Worm (Caenorhabditis elegans): Measurements from ENCODE around the gene srh-36.

- TF ChIP-seq alr-1 (tag; optimal IDR thresholded peaks at IDR 0.05; ENCODE audit: borderline replicate concordance), result no peak
- no peak for TF ChIP-seq lin-35 (GFP tag; optimal IDR thresholded peaks at IDR 0.05)
- no peak for TF ChIP-seq egl-27 (tag; optimal IDR thresholded peaks at IDR 0.05)
- no peak for TF ChIP-seq pag-3 (tag; optimal IDR thresholded peaks at IDR 0.05; ENCODE audit: borderline replicate concordance, insufficient read depth)
- TF ChIP-seq C04F5.9 (tag; optimal IDR thresholded peaks at IDR 0.05), result no peak
- TF ChIP-seq lin-13 (GFP tag; optimal IDR thresholded peaks at IDR 0.05), result no peak
- no peak for TF ChIP-seq hlh-17 (GFP tag; optimal IDR thresholded peaks at IDR 0.05; ENCODE audit: borderline replicate concordance)
- TF ChIP-seq nhr-71 (tag; optimal IDR thresholded peaks at IDR 0.05), result no peak
- TF ChIP-seq ama-1 (optimal IDR thresholded peaks at IDR 0.05), result no peak
Observed at ce11 chrV:2832666-2833065, 11.2 kb upstream of the srh-36 start, which contains the start of gene srj-50.
